Worm (Caenorhabditis elegans) whole organism, L1 larva: ENCODE measurements around the gene K12H4.5.

Source experiments
- blmp-1 ChIP-seq: fragments of 150-350 bp; optimal IDR thresholded peaks from 2 replicates; lab custom pipeline; 2014; ENCODE audit warnings: missing biosample characterization, missing genetic modification characterization
- grh-1 ChIP-seq: fragments of 200-800 bp; sonication (Bioruptor generic); IDR thresholded peaks from 2 replicates; pipeline ENCODE4 v1.3.6; 2022; ENCODE audit warnings: missing genetic modification reagents, missing genetic modification characterization, missing compliant biosample characterization
- lin-39 ChIP-seq: fragments of 150-350 bp; optimal IDR thresholded peaks from 2 replicates; lab custom pipeline; 2014; ENCODE audit warnings: missing biosample characterization, missing genetic modification reagents, missing genetic modification characterization
- nhr-12 ChIP-seq: sonication (generic microtip); optimal IDR thresholded peaks from 2 replicates; lab custom pipeline; 2017; ENCODE audit warnings: missing biosample characterization, missing genetic modification characterization
- nhr-237 ChIP-seq: fragments of 150-350 bp; optimal IDR thresholded peaks from 2 replicates; lab custom pipeline; 2014; ENCODE audit warnings: missing biosample characterization, missing genetic modification characterization
- rnt-1 ChIP-seq: sonication (generic microtip); optimal IDR thresholded peaks from 2 replicates; lab custom pipeline; 2016; ENCODE audit warnings: mild to moderate bottlenecking, missing genetic modification characterization, moderate library complexity, missing compliant biosample characterization
- skn-1 ChIP-seq: fragments of 150-350 bp; optimal IDR thresholded peaks from 2 replicates; lab custom pipeline; 2014; ENCODE audit warnings: missing biosample characterization, missing genetic modification characterization
- snu-23 ChIP-seq: sonication (generic microtip); optimal IDR thresholded peaks from 2 replicates; lab custom pipeline; 2016; ENCODE audit warnings: missing genetic modification characterization, missing compliant biosample characterization
- unc-130 ChIP-seq: fragments of 150-350 bp; optimal IDR thresholded peaks from 2 replicates; lab custom pipeline; 2017; ENCODE audit warnings: missing biosample characterization, missing genetic modification characterization, inconsistent platforms
- ztf-4 ChIP-seq: fragments of 150-350 bp; optimal IDR thresholded peaks from 2 replicates; lab custom pipeline; 2014; ENCODE audit warnings: missing biosample characterization, missing genetic modification characterization

DNA sequence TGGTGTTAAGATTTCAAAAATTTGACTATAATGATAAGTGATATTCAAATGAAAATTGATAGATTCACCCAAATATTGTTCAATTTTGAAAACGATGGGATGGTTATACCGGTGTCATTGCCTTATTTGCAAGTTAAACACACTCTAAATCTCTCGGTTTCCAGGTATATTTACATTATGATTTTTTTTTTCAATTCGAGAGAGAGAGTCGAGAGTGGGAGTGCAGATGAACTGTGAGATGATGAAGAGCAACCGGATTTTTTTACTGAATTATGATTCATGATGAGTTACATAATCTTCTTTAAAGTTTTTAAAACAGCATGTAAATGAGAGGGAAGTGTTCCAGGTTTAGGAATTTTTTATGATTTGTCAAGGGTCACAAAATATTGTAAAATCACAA lies 10.8 kb upstream of the K12H4.5 start, which contains the start of gene F44B9.10:
- TF ChIP-seq nhr-12 (tag; lab: Kevin White, UChicago) = no peak
- no peak for TF ChIP-seq blmp-1 (tag; lab: Kevin White, UChicago)
- no peak for TF ChIP-seq grh-1
- TF ChIP-seq rnt-1 (tag; lab: Kevin White, UChicago) = no peak
- no peak for TF ChIP-seq unc-130
- TF ChIP-seq lin-39 = no peak
- TF ChIP-seq skn-1 (tag; lab: Kevin White, UChicago) = no peak
- TF ChIP-seq snu-23 (GFP tag; lab: Kevin White, UChicago) = no peak
- no peak for TF ChIP-seq ztf-4 (tag; lab: Kevin White, UChicago)
- TF ChIP-seq nhr-237 = no peak
